Worm (Caenorhabditis elegans): Measurements from ENCODE around the gene pde-4.
A peak's percentile ranks its signal among the peaks of the same experiment; 100 is the strongest.

pde-4 gene

ce11 chrII:7615318-7615891 is 35.6 kb downstream of the pde-4 start:
- TF ChIP-seq B0310.2 (tag; optimal IDR thresholded peaks at IDR 0.05) (no peak), pes-1 (GFP tag; IDR thresholded peaks at IDR 0.05) (no peak), hmbx-1 (tag; optimal IDR thresholded peaks at IDR 0.05) (no peak), sea-1 (GFP tag; conservative IDR thresholded peaks at IDR 0.05) (no peak), ets-7 (tag; optimal IDR thresholded peaks at IDR 0.05) (no peak), flt-1 (GFP tag; IDR thresholded peaks at IDR 0.05) (no peak), tbx-37 (GFP tag; conservative IDR thresholded peaks at IDR 0.05) (no peak), ceh-36 (tag; optimal IDR thresholded peaks at IDR 0.05) (no peak), tbx-11 (GFP tag; IDR thresholded peaks at IDR 0.05) (no peak), scrt-1 (GFP tag; IDR thresholded peaks at IDR 0.05) (no peak), aly-1 (tag; optimal IDR thresholded peaks at IDR 0.05) (no peak), hmg-4 (GFP tag; optimal IDR thresholded peaks at IDR 0.05) (no peak), hnd-1 (tag; optimal IDR thresholded peaks at IDR 0.05) (no peak), tra-4 (tag; optimal IDR thresholded peaks at IDR 0.05) (no peak), F13C5.2 (tag; optimal IDR thresholded peaks at IDR 0.05) (no peak), ceh-13 (GFP tag; optimal IDR thresholded peaks at IDR 0.05) (no peak)

ce11 chrII:7614334-7614733 is 36.7 kb downstream of the pde-4 start:
- TF ChIP-seq B0310.2 (tag; optimal IDR thresholded peaks at IDR 0.05) (no peak), hmg-4 (GFP tag; optimal IDR thresholded peaks at IDR 0.05) (peak; percentile 15)

- no peak for TF ChIP-seq F13C5.2 (tag; optimal IDR thresholded peaks at IDR 0.05)
- TF ChIP-seq hmg-4 (GFP tag; optimal IDR thresholded peaks at IDR 0.05) = no peak
- no peak for TF ChIP-seq aly-1 (tag; optimal IDR thresholded peaks at IDR 0.05)
- no peak for TF ChIP-seq B0310.2 (tag; optimal IDR thresholded peaks at IDR 0.05)
- TF ChIP-seq ceh-36 (tag; optimal IDR thresholded peaks at IDR 0.05) = no peak
- TF ChIP-seq tbx-11 (GFP tag; IDR thresholded peaks at IDR 0.05) = no peak
- TF ChIP-seq ama-1 (optimal IDR thresholded peaks at IDR 0.05) = no peak
- TF ChIP-seq hmbx-1 (tag; optimal IDR thresholded peaks at IDR 0.05) = no peak
- TF ChIP-seq tbx-37 (GFP tag; conservative IDR thresholded peaks at IDR 0.05) = no peak
- no peak for TF ChIP-seq scrt-1 (GFP tag; IDR thresholded peaks at IDR 0.05)
- TF ChIP-seq flt-1 (GFP tag; IDR thresholded peaks at IDR 0.05) = no peak
Observed at ce11 chrII:7613241-7613782, 37.7 kb downstream of the pde-4 start, which contains the start of the genes oig-4 and R07G3.7. Gene oig-4, plus strand, starts transcription at chrII:7613541. Gene R07G3.7, minus strand, starts transcription at chrII:7613732.

ce11 chrII:7607953-7608352 is 43.1 kb downstream of the pde-4 start, which contains the start of gene lips-17:
Gene lips-17, plus strand, starts transcription at chrII:7608253.
- no peak for TF ChIP-seq tra-4 (tag; optimal IDR thresholded peaks at IDR 0.05)
- no peak for TF ChIP-seq aly-1 (tag; optimal IDR thresholded peaks at IDR 0.05)
- TF ChIP-seq ama-1 (optimal IDR thresholded peaks at IDR 0.05) = no peak
- no peak for TF ChIP-seq tbx-37 (GFP tag; conservative IDR thresholded peaks at IDR 0.05)
- no peak for TF ChIP-seq ceh-36 (tag; optimal IDR thresholded peaks at IDR 0.05)
- TF ChIP-seq scrt-1 (GFP tag; IDR thresholded peaks at IDR 0.05) = no peak
- TF ChIP-seq sea-1 (GFP tag; conservative IDR thresholded peaks at IDR 0.05) = no peak
- TF ChIP-seq flt-1 (GFP tag; IDR thresholded peaks at IDR 0.05) = no peak
- no peak for TF ChIP-seq tbx-11 (GFP tag; IDR thresholded peaks at IDR 0.05)
- no peak for TF ChIP-seq pes-1 (GFP tag; IDR thresholded peaks at IDR 0.05)

- TF ChIP-seq B0310.2 (tag; optimal IDR thresholded peaks at IDR 0.05) = no peak
- no peak for TF ChIP-seq tbx-37 (GFP tag; conservative IDR thresholded peaks at IDR 0.05)
- no peak for TF ChIP-seq scrt-1 (GFP tag; IDR thresholded peaks at IDR 0.05)
- no peak for TF ChIP-seq pes-1 (GFP tag; IDR thresholded peaks at IDR 0.05)
- no peak for TF ChIP-seq hmg-4 (GFP tag; optimal IDR thresholded peaks at IDR 0.05)
- no peak for TF ChIP-seq aly-1 (tag; optimal IDR thresholded peaks at IDR 0.05)
- TF ChIP-seq ceh-36 (tag; optimal IDR thresholded peaks at IDR 0.05) = no peak
- TF ChIP-seq flt-1 (GFP tag; IDR thresholded peaks at IDR 0.05) = no peak
- TF ChIP-seq hmbx-1 (tag; optimal IDR thresholded peaks at IDR 0.05) = no peak
- no peak for TF ChIP-seq F13C5.2 (tag; optimal IDR thresholded peaks at IDR 0.05)
- TF ChIP-seq tbx-11 (GFP tag; IDR thresholded peaks at IDR 0.05) = no peak
- TF ChIP-seq ama-1 (optimal IDR thresholded peaks at IDR 0.05) = no peak
- no peak for TF ChIP-seq hnd-1 (tag; optimal IDR thresholded peaks at IDR 0.05)
Observed at ce11 chrII:7605306-7605705, 45.7 kb downstream of the pde-4 start, which contains the start of gene osm-8. Gene osm-8, minus strand, starts transcription at chrII:7605406.

- TF ChIP-seq hnd-1 (tag; optimal IDR thresholded peaks at IDR 0.05) (no peak), hmg-4 (GFP tag; optimal IDR thresholded peaks at IDR 0.05) (no peak)
Observed at ce11 chrII:7599357-7599756, 51.7 kb downstream of the pde-4 start, which contains the start of gene npp-21. Gene npp-21, plus strand, starts transcription at chrII:7599657.

ce11 chrII:7598702-7599314 is 52.2 kb downstream of the pde-4 start, which contains the start of gene pgam-5:
Gene pgam-5, minus strand, starts transcription at chrII:7598752.
- no peak for TF ChIP-seq sea-1 (GFP tag; conservative IDR thresholded peaks at IDR 0.05)
- no peak for TF ChIP-seq B0310.2 (tag; optimal IDR thresholded peaks at IDR 0.05)
- no peak for TF ChIP-seq F13C5.2 (tag; optimal IDR thresholded peaks at IDR 0.05)
- TF ChIP-seq scrt-1 (GFP tag; IDR thresholded peaks at IDR 0.05) = no peak
- no peak for TF ChIP-seq pes-1 (GFP tag; IDR thresholded peaks at IDR 0.05)
- TF ChIP-seq ama-1 (optimal IDR thresholded peaks at IDR 0.05) = no peak
- no peak for TF ChIP-seq aly-1 (tag; optimal IDR thresholded peaks at IDR 0.05)
- TF ChIP-seq hmg-4 (GFP tag; optimal IDR thresholded peaks at IDR 0.05) = no peak
- no peak for TF ChIP-seq ceh-36 (tag; optimal IDR thresholded peaks at IDR 0.05)
- TF ChIP-seq ceh-13 (GFP tag; optimal IDR thresholded peaks at IDR 0.05) = no peak
- no peak for TF ChIP-seq hmbx-1 (tag; optimal IDR thresholded peaks at IDR 0.05)

- no peak for TF ChIP-seq hnd-1 (tag; optimal IDR thresholded peaks at IDR 0.05)
- TF ChIP-seq tra-4 (tag; optimal IDR thresholded peaks at IDR 0.05) = no peak
- no peak for TF ChIP-seq tbx-11 (GFP tag; IDR thresholded peaks at IDR 0.05)
- no peak for TF ChIP-seq hmbx-1 (tag; optimal IDR thresholded peaks at IDR 0.05)
- no peak for TF ChIP-seq hmg-4 (GFP tag; optimal IDR thresholded peaks at IDR 0.05)
- TF ChIP-seq ama-1 (optimal IDR thresholded peaks at IDR 0.05) = no peak
- no peak for TF ChIP-seq ceh-13 (GFP tag; optimal IDR thresholded peaks at IDR 0.05)
- no peak for TF ChIP-seq flt-1 (GFP tag; IDR thresholded peaks at IDR 0.05)
- TF ChIP-seq F13C5.2 (tag; optimal IDR thresholded peaks at IDR 0.05) = no peak
- TF ChIP-seq tbx-37 (GFP tag; conservative IDR thresholded peaks at IDR 0.05) = no peak
- TF ChIP-seq aly-1 (tag; optimal IDR thresholded peaks at IDR 0.05) = no peak
- TF ChIP-seq scrt-1 (GFP tag; IDR thresholded peaks at IDR 0.05) = no peak
Observed at ce11 chrII:7594812-7595211, 56.2 kb downstream of the pde-4 start, which contains the start of gene syd-1. Gene syd-1, minus strand, starts transcription at chrII:7594912.

Data from whole organism, early embryonic.